Worm (Caenorhabditis elegans) whole organism, L1 larva: ENCODE measurements around the gene B0393.9.

ENCODE experiments used
- Y116A8C.19 ChIP-seq: sonication (generic microtip); optimal IDR thresholded peaks from 2 replicates; lab custom pipeline; 2016; ENCODE audit warnings: missing compliant biosample characterization, missing genetic modification characterization, borderline replicate concordance
- aha-1 ChIP-seq: fragments of 150-350 bp; optimal IDR thresholded peaks from 2 replicates; lab custom pipeline; 2014; ENCODE audit warnings: missing biosample characterization, missing genetic modification characterization
- alr-1 ChIP-seq: fragments of 200-800 bp; sonication (Bioruptor generic); optimal IDR thresholded peaks from 2 replicates; lab custom pipeline; 2018; ENCODE audit warnings: borderline replicate concordance, mild to moderate bottlenecking, missing genetic modification characterization, missing compliant biosample characterization
- ceh-63 ChIP-seq: fragments of 200-800 bp; sonication (Bioruptor generic); optimal IDR thresholded peaks from 2 replicates; lab custom pipeline; 2018; ENCODE audit warnings: mild to moderate bottlenecking, missing genetic modification characterization, missing compliant biosample characterization
- ceh-8 ChIP-seq: fragments of 200-800 bp; sonication (Bioruptor generic); optimal IDR thresholded peaks from 2 replicates; lab custom pipeline; 2018; ENCODE audit warnings: mild to moderate bottlenecking, missing genetic modification characterization, moderate library complexity, missing compliant biosample characterization
- ceh-82 ChIP-seq, 3 experiments: fragments of 150-350 bp in 1 of 3; sonication (generic microtip) in 2 of 3; optimal IDR thresholded peaks; 2 replicates each; lab custom pipeline; 2014 to 2017; ENCODE audit warnings: missing biosample characterization in 3 of 3, missing genetic modification characterization in 3 of 3
- ceh-88 ChIP-seq: fragments of 200-800 bp; sonication (Bioruptor generic); IDR thresholded peaks from 2 replicates; pipeline ENCODE4 v1.3.6; 2022; ENCODE audit warnings: missing genetic modification characterization, missing compliant biosample characterization
- ceh-90 ChIP-seq: sonication (generic microtip); optimal IDR thresholded peaks from 2 replicates; lab custom pipeline; 2016; ENCODE audit warnings: missing genetic modification characterization, missing compliant biosample characterization
- ces-1 ChIP-seq: fragments of 150-350 bp; optimal IDR thresholded peaks from 2 replicates; lab custom pipeline; 2014; ENCODE audit warnings: missing biosample characterization, missing genetic modification reagents, missing genetic modification characterization
- efl-1 ChIP-seq, 4 experiments: fragments of 150-350 bp; optimal IDR thresholded peaks in 3 of 4; peaks in 1 of 4; 1 replicate in 1 of 4; 2 replicates in 3 of 4; lab custom pipeline; 2014; ENCODE audit warnings: missing biosample characterization in 2 of 4, missing genetic modification characterization in 2 of 4, missing genetic modification reagents in 2 of 4
- egl-13 ChIP-seq: sonication (generic microtip); optimal IDR thresholded peaks from 2 replicates; lab custom pipeline; 2016; ENCODE audit warnings: missing genotype, missing genetic modification reagents, missing genetic modification characterization, missing compliant biosample characterization
- egl-27 ChIP-seq, 2 experiments: fragments of 150-350 bp in 1 of 2; sonication (generic microtip); optimal IDR thresholded peaks; 3 replicates each; lab custom pipeline; 2017 to 2018; ENCODE audit warnings: missing biosample characterization in 2 of 2, missing genetic modification characterization in 2 of 2, missing genetic modification reagents in 2 of 2
- elt-2 ChIP-seq: sonication (generic microtip); optimal IDR thresholded peaks from 2 replicates; lab custom pipeline; 2016; ENCODE audit warnings: missing genetic modification characterization, mild to moderate bottlenecking, inconsistent platforms, missing compliant biosample characterization, missing genetic modification reagents
- elt-3 ChIP-seq, 6 experiments: fragments of 150-350 bp in 1 of 6; sonication (generic microtip); optimal IDR thresholded peaks; 2 replicates each; lab custom pipeline; 2017 to 2018; ENCODE audit warnings: missing biosample characterization in 6 of 6, missing genetic modification characterization in 6 of 6, inconsistent platforms in 1 of 6
- fkh-10 ChIP-seq: sonication (generic microtip); optimal IDR thresholded peaks from 2 replicates; lab custom pipeline; 2017; ENCODE audit warnings: missing biosample characterization, missing genetic modification reagents, missing genetic modification characterization
- fkh-4 ChIP-seq: sonication (generic microtip); optimal IDR thresholded peaks from 2 replicates; lab custom pipeline; 2016; ENCODE audit warnings: missing compliant biosample characterization, missing genetic modification characterization, borderline replicate concordance
- fkh-8 ChIP-seq: sonication (generic microtip); optimal IDR thresholded peaks from 2 replicates; lab custom pipeline; 2016; ENCODE audit warnings: mild to moderate bottlenecking, missing genetic modification characterization, missing compliant biosample characterization
- fos-1 ChIP-seq: fragments of 150-350 bp; optimal IDR thresholded peaks from 2 replicates; lab custom pipeline; 2014; ENCODE audit warnings: missing biosample characterization, missing genetic modification characterization
- grh-1 ChIP-seq: fragments of 200-800 bp; sonication (Bioruptor generic); IDR thresholded peaks from 2 replicates; pipeline ENCODE4 v1.3.6; 2022; ENCODE audit warnings: missing genetic modification reagents, missing genetic modification characterization, missing compliant biosample characterization
- hlh-4 ChIP-seq: sonication (generic microtip); optimal IDR thresholded peaks from 2 replicates; lab custom pipeline; 2016; ENCODE audit warnings: mild to moderate bottlenecking, missing genetic modification characterization, missing compliant biosample characterization
- hpl-2 ChIP-seq: fragments of 150-350 bp; optimal IDR thresholded peaks from 2 replicates; lab custom pipeline; 2014; ENCODE audit warnings: missing biosample characterization, missing genetic modification reagents, missing genetic modification characterization
- jun-1 ChIP-seq: fragments of 150-350 bp; optimal IDR thresholded peaks from 2 replicates; lab custom pipeline; 2014; ENCODE audit warnings: missing biosample characterization, missing genetic modification reagents, missing genetic modification characterization
- lin-13 ChIP-seq: fragments of 150-350 bp; optimal IDR thresholded peaks from 2 replicates; lab custom pipeline; 2014; ENCODE audit warnings: missing biosample characterization, missing genetic modification reagents, missing genetic modification characterization
- lin-14 ChIP-seq: fragments of 200-800 bp; sonication (Bioruptor generic); optimal IDR thresholded peaks from 2 replicates; lab custom pipeline; 2018; ENCODE audit warnings: mild to moderate bottlenecking, missing genetic modification characterization, moderate library complexity, missing compliant biosample characterization
- lin-39 ChIP-seq: fragments of 150-350 bp; optimal IDR thresholded peaks from 2 replicates; lab custom pipeline; 2014; ENCODE audit warnings: missing biosample characterization, missing genetic modification reagents, missing genetic modification characterization
- lsy-2 ChIP-seq, 2 experiments: fragments of 150-350 bp; optimal IDR thresholded peaks; 2 replicates each; lab custom pipeline; 2014; ENCODE audit warnings: missing biosample characterization in 2 of 2, missing genetic modification characterization in 2 of 2
- mab-9 ChIP-seq: fragments of 200-800 bp; sonication (Bioruptor generic); IDR thresholded peaks from 2 replicates; pipeline ENCODE4 v1.3.6; 2022; ENCODE audit warnings: missing genetic modification reagents, missing genetic modification characterization, missing compliant biosample characterization
- mef-2 ChIP-seq: fragments of 150-350 bp; optimal IDR thresholded peaks from 2 replicates; lab custom pipeline; 2014; ENCODE audit warnings: missing biosample characterization, missing genetic modification characterization
- nhr-19 ChIP-seq: fragments of 200-800 bp; sonication (Bioruptor generic); conservative IDR thresholded peaks from 2 replicates; pipeline ENCODE4 v1.3.6; 2022; ENCODE audit warnings: missing genetic modification characterization, missing compliant biosample characterization
- nhr-237 ChIP-seq: fragments of 150-350 bp; optimal IDR thresholded peaks from 2 replicates; lab custom pipeline; 2014; ENCODE audit warnings: missing biosample characterization, missing genetic modification characterization
- nhr-28 ChIP-seq: fragments of 150-350 bp; optimal IDR thresholded peaks from 2 replicates; lab custom pipeline; 2014; ENCODE audit warnings: missing biosample characterization, missing genetic modification characterization
- nhr-47 ChIP-seq: sonication (generic microtip); optimal IDR thresholded peaks from 2 replicates; lab custom pipeline; 2016; ENCODE audit warnings: mild to moderate bottlenecking, missing genetic modification characterization, moderate library complexity, missing compliant biosample characterization
- nhr-76 ChIP-seq: sonication (generic microtip); optimal IDR thresholded peaks from 2 replicates; lab custom pipeline; 2017; ENCODE audit warnings: missing biosample characterization, missing genetic modification characterization
- nhr-84 ChIP-seq: sonication (generic microtip); optimal IDR thresholded peaks from 2 replicates; lab custom pipeline; 2017; ENCODE audit warnings: missing biosample characterization, missing genetic modification characterization
- nhr-90 ChIP-seq: sonication (generic microtip); optimal IDR thresholded peaks from 2 replicates; lab custom pipeline; 2016; ENCODE audit warnings: mild to moderate bottlenecking, missing genetic modification characterization, missing compliant biosample characterization; ENCODE audit not compliant: poor library complexity
- pag-3 ChIP-seq: sonication (generic microtip); optimal IDR thresholded peaks from 2 replicates; lab custom pipeline; 2017; ENCODE audit warnings: missing genetic modification characterization, mild to moderate bottlenecking, missing compliant biosample characterization, antibody characterized with exemption, borderline replicate concordance; ENCODE audit not compliant: insufficient read depth
- rnt-1 ChIP-seq: sonication (generic microtip); optimal IDR thresholded peaks from 2 replicates; lab custom pipeline; 2016; ENCODE audit warnings: mild to moderate bottlenecking, missing genetic modification characterization, moderate library complexity, missing compliant biosample characterization
- skn-1 ChIP-seq: fragments of 150-350 bp; optimal IDR thresholded peaks from 2 replicates; lab custom pipeline; 2014; ENCODE audit warnings: missing biosample characterization, missing genetic modification characterization
- snpc-4 ChIP-seq: fragments of 150-350 bp; optimal IDR thresholded peaks from 2 replicates; lab custom pipeline; 2014; ENCODE audit warnings: missing biosample characterization, missing genetic modification characterization
- snu-23 ChIP-seq: sonication (generic microtip); optimal IDR thresholded peaks from 2 replicates; lab custom pipeline; 2016; ENCODE audit warnings: missing genetic modification characterization, missing compliant biosample characterization
- tbx-2 ChIP-seq: sonication (generic microtip); optimal IDR thresholded peaks from 2 replicates; lab custom pipeline; 2016; ENCODE audit warnings: missing genetic modification characterization, missing compliant biosample characterization
- tlp-1 ChIP-seq: fragments of 150-350 bp; optimal IDR thresholded peaks from 2 replicates; lab custom pipeline; 2014; ENCODE audit warnings: missing biosample characterization, missing genetic modification characterization
- unc-130 ChIP-seq: fragments of 150-350 bp; optimal IDR thresholded peaks from 2 replicates; lab custom pipeline; 2017; ENCODE audit warnings: missing biosample characterization, missing genetic modification characterization, inconsistent platforms
- unc-62 ChIP-seq: fragments of 150-350 bp; optimal IDR thresholded peaks from 2 replicates; lab custom pipeline; 2014; ENCODE audit warnings: missing biosample characterization, missing genetic modification reagents, missing genetic modification characterization
- unc-86 ChIP-seq: sonication (generic microtip); optimal IDR thresholded peaks from 2 replicates; lab custom pipeline; 2016; ENCODE audit warnings: missing genetic modification characterization, missing compliant biosample characterization
- vab-15 ChIP-seq: sonication (generic microtip); optimal IDR thresholded peaks from 2 replicates; lab custom pipeline; 2017; ENCODE audit warnings: missing genotype, mild to moderate bottlenecking, missing genetic modification characterization, missing compliant biosample characterization
- xbp-1 ChIP-seq: sonication (generic microtip); optimal IDR thresholded peaks from 2 replicates; lab custom pipeline; 2016; ENCODE audit warnings: missing genetic modification characterization, missing compliant biosample characterization
- zip-4 ChIP-seq: fragments of 200-800 bp; sonication (Bioruptor generic); optimal IDR thresholded peaks from 2 replicates; lab custom pipeline; 2018; ENCODE audit warnings: mild to moderate bottlenecking, missing genetic modification characterization, moderate library complexity, missing compliant biosample characterization
- ztf-4 ChIP-seq: fragments of 150-350 bp; optimal IDR thresholded peaks from 2 replicates; lab custom pipeline; 2014; ENCODE audit warnings: missing biosample characterization, missing genetic modification characterization

B0393.9 gene

DNA sequence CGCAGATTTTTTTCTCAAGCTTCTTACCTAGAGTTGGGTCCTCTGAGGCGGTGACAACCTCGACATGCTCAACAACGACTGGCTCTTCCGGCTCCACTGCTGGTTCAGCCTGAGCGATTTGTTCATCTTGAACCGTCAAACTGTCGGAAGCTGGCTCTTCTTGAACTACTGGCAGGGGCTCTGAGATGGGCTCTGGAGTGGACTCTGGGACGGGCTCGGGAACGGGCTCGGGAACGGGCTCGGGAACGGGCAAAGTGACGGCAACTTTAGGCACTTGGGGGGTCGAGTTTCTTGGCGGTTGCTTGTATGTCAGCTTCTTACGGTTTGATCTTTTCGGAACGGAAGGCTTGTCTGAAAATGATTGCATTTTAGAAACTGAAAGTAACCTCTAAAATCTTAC lies 17.1 kb downstream of the B0393.9 start:
- TF ChIP-seq snu-23 (GFP tag; lab: Kevin White, UChicago) (no peak), efl-1 (optimal IDR thresholded peaks at IDR 0.05; lab: Kevin White, UChicago) (no peak), efl-1 (GFP tag; optimal IDR thresholded peaks at IDR 0.05 in 1 of 2; lab: Kevin White, UChicago) (peak in 1 of 2 experiments; percentile 25)
- TF ChIP-seq, all 84 proteins: peak for 1

DNA sequence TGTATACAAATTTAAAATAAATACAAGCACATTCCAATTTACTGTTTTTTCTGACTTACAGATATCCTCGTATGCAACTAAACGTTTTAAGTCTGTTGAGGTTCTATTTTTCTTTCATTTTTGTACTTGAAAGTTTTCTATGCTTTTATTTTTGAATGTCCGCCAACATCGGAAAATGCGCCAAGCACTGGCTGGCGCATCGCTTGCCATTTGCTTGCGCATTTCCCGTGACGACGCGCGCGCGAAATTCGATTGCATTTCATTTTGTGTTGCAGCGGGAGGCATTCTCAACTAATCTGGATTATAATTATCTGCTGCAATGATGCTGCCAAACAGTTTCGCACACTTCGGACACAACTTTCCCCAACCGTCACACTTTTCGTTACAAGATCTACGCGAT lies 23.0 kb downstream of the B0393.9 start, which contains the start of gene fbxl-2:
TSS of gene fbxl-2 (plus strand) at position 278 of the 400 bp plus-strand sequence.
- TF ChIP-seq vab-15 (tag; lab: Kevin White, UChicago) (no peak), nhr-28 (no peak), grh-1 (GFP tag; lab: Robert Waterston, UW) (peak; percentile 94), ces-1 (GFP tag; lab: Kevin White, UChicago) (no peak), snu-23 (GFP tag; lab: Kevin White, UChicago) (peak; percentile 98), alr-1 (tag; lab: Kevin White, UChicago) (no peak), aha-1 (tag; lab: Kevin White, UChicago) (peak; percentile 47), lin-39 (tag; lab: Kevin White, UChicago) (peak; percentile 85), fkh-4 (tag; lab: Kevin White, UChicago) (peak; percentile 73), egl-13 (tag; lab: Kevin White, UChicago) (peak; percentile 89), fos-1 (tag; lab: Kevin White, UChicago) (peak; percentile 87), elt-3 (tag; optimal IDR thresholded peaks at IDR 0.05; lab: Kevin White, UChicago) (peak in 5 of 6 experiments; percentile 55 to 96 (median 88)), jun-1 (peak; percentile 95), rnt-1 (peak; percentile 99), ceh-63 (GFP tag; lab: Kevin White, UChicago) (peak; percentile 44), snpc-4 (tag; lab: Kevin White, UChicago) (peak; percentile 83), fkh-8 (tag; lab: Kevin White, UChicago) (peak; percentile 96), zip-4 (peak; percentile 88), mab-9 (GFP tag; lab: Robert Waterston, UW) (peak; percentile 93), tbx-2 (peak; percentile 97), nhr-47 (tag; lab: Kevin White, UChicago) (peak; percentile 98), tlp-1 (no peak), pag-3 (tag; lab: Kevin White, UChicago) (no peak), hpl-2 (GFP tag; lab: Kevin White, UChicago) (peak; percentile 30), egl-27 (tag; optimal IDR thresholded peaks at IDR 0.05; lab: Kevin White, UChicago) (no peak), nhr-76 (tag; lab: Kevin White, UChicago) (peak; percentile 18), ceh-8 (GFP tag; lab: Kevin White, UChicago) (peak; percentile 94), xbp-1 (tag; lab: Kevin White, UChicago) (peak; percentile 97), lin-14 (GFP tag; lab: Kevin White, UChicago) (peak; percentile 94), fkh-10 (GFP tag; lab: Kevin White, UChicago) (peak; percentile 80), nhr-90 (tag; lab: Kevin White, UChicago) (peak; percentile 95), ztf-4 (tag; lab: Kevin White, UChicago) (peak; percentile 91), ceh-82 (tag; optimal IDR thresholded peaks at IDR 0.05; lab: Kevin White, UChicago) (peak; percentile 97 to 99 (median 98)), skn-1 (tag; lab: Kevin White, UChicago) (peak; percentile 96), Y116A8C.19 (tag; lab: Kevin White, UChicago) (no peak), efl-1 (optimal IDR thresholded peaks at IDR 0.05; lab: Kevin White, UChicago) (peak; percentile 92 to 100), efl-1 (GFP tag; optimal IDR thresholded peaks at IDR 0.05 in 1 of 2; lab: Kevin White, UChicago) (peak; percentile 99 to 100), ceh-88 (GFP tag; lab: Robert Waterston, UW) (peak; percentile 83), unc-130 (tag; lab: Kevin White, UChicago) (peak; percentile 95), lsy-2 (tag; optimal IDR thresholded peaks at IDR 0.05; lab: Kevin White, UChicago) (peak; percentile 97), nhr-19 (GFP tag; lab: Robert Waterston, UW) (peak; percentile 98), unc-62 (GFP tag; lab: Kevin White, UChicago) (peak; percentile 56), nhr-237 (tag; lab: Kevin White, UChicago) (peak; percentile 90), mef-2 (tag; lab: Kevin White, UChicago) (peak; percentile 82), ceh-90 (tag; lab: Kevin White, UChicago) (peak; percentile 41), unc-86 (tag; lab: Kevin White, UChicago) (peak; percentile 94), lin-13 (GFP tag; lab: Kevin White, UChicago) (peak; percentile 96), nhr-84 (tag; lab: Kevin White, UChicago) (no peak), hlh-4 (tag; lab: Kevin White, UChicago) (no peak), elt-2 (tag; lab: Kevin White, UChicago) (peak; percentile 87)
